Comparison of ENCODE assay signal across 2 worm cellular contexts in the genomic region with DNA sequence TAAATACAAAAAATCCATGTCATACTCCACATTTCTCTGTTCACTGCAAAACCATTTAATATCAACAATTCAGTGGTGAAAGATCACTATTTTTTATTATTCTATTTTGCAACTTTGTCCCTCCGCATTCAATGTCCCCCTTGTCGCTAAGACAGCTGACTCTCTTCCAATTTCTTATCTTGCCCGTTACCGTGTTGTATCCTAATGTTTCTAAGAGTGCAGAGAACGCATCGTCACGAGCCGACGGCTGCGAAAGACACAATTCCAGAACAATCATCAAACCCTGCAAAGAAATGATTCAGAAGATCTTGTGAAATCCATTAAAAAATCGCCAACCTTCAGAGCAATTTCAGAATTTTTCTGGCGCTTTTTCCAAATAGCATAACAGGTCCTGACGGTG.
TF ChIP-seq lines count a peak whose summit lies in the region.

No protein-coding gene starts in this region.

TF ChIP-seq in whole organism, L1 larva, 84 proteins besides CTCF, POLR2A, EP300 and RAD21 (continued from another document):
- peak; percentile 25 for TF ChIP-seq nhr-90 (tag; optimal IDR thresholded peaks at IDR 0.05; lab: Kevin White, UChicago; ENCODE audit: poor library complexity)
- peak; percentile 42 for TF ChIP-seq snu-23 (GFP tag; optimal IDR thresholded peaks at IDR 0.05; lab: Kevin White, UChicago)
- peak; percentile 59 for TF ChIP-seq nhr-19 (GFP tag; conservative IDR thresholded peaks at IDR 0.05; lab: Robert Waterston, UW)
- TF ChIP-seq rnt-1 (tag; optimal IDR thresholded peaks at IDR 0.05; lab: Kevin White, UChicago) = peak; percentile 51
- no peak for TF ChIP-seq lin-39 (tag; optimal IDR thresholded peaks at IDR 0.05; lab: Kevin White, UChicago)
- TF ChIP-seq nhr-20 (tag; optimal IDR thresholded peaks at IDR 0.05; lab: Kevin White, UChicago) = peak; percentile 71
- TF ChIP-seq ceh-8 (GFP tag; optimal IDR thresholded peaks at IDR 0.05; lab: Kevin White, UChicago) = no peak
- peak in 1 of 2 experiments; percentile 61 for TF ChIP-seq mdl-1 (tag; optimal IDR thresholded peaks at IDR 0.05; lab: Kevin White, UChicago)
- peak; percentile 4 for TF ChIP-seq mep-1 (tag; optimal IDR thresholded peaks at IDR 0.05; lab: Kevin White, UChicago)
- no peak for TF ChIP-seq hlh-17 (GFP tag; optimal IDR thresholded peaks at IDR 0.05; lab: Kevin White, UChicago; ENCODE audit: borderline replicate concordance)

TF ChIP-seq in whole organism, L2 larva, 48 proteins besides CTCF, POLR2A, EP300 and RAD21 (continued from another document):
- no peak for TF ChIP-seq blmp-1 (tag; optimal IDR thresholded peaks at IDR 0.05; lab: Kevin White, UChicago; ENCODE audit: insufficient read depth)
- no peak for TF ChIP-seq lin-13 (GFP tag; optimal IDR thresholded peaks at IDR 0.05; lab: Kevin White, UChicago)
- TF ChIP-seq fos-1 (tag; optimal IDR thresholded peaks at IDR 0.05; lab: Kevin White, UChicago) = peak; percentile 14
- TF ChIP-seq dmd-4 (tag; optimal IDR thresholded peaks at IDR 0.05; lab: Kevin White, UChicago) = no peak
- TF ChIP-seq skn-1 (tag; optimal IDR thresholded peaks at IDR 0.05; lab: Kevin White, UChicago) = no peak
- no peak for TF ChIP-seq snpc-4 (tag; optimal IDR thresholded peaks at IDR 0.05; lab: Kevin White, UChicago)
- TF ChIP-seq nhr-6 (tag; optimal IDR thresholded peaks at IDR 0.05; lab: Kevin White, UChicago) = no peak
- peak; percentile 76 for TF ChIP-seq sma-9 (GFP tag; optimal IDR thresholded peaks at IDR 0.05; lab: Kevin White, UChicago)
- no peak for TF ChIP-seq sma-9 (tag; optimal IDR thresholded peaks at IDR 0.05; lab: Kevin White, UChicago)
- TF ChIP-seq mbf-1 (tag; optimal IDR thresholded peaks at IDR 0.05; lab: Kevin White, UChicago) = no peak
- no peak for TF ChIP-seq nhr-237 (tag; optimal IDR thresholded peaks at IDR 0.05; lab: Kevin White, UChicago)
- peak; percentile 38 for TF ChIP-seq F13H6.1 (tag; optimal IDR thresholded peaks at IDR 0.05; lab: Kevin White, UChicago)
- no peak for TF ChIP-seq ztf-1 (GFP tag; conservative IDR thresholded peaks at IDR 0.05; lab: Robert Waterston, UW)
TF ChIP-seq in whole organism, L2 larva: peak in this region for 7.
